In genomic region chrIII:881460-881859, ce11 we compare ENCODE assay signal across 2 worm cellular contexts.
TF ChIP-seq lines count a peak whose summit lies in the region.

No protein-coding gene starts in this region.

TF ChIP-seq in whole organism, L4 larva, 104 proteins besides CTCF, POLR2A, EP300 and RAD21:
- TF ChIP-seq nhr-76 (tag; optimal IDR thresholded peaks at IDR 0.05; lab: Kevin White, UChicago): no peak
- no peak for TF ChIP-seq snpc-4 (tag; optimal IDR thresholded peaks at IDR 0.05; lab: Kevin White, UChicago)
- peak; percentile 36; the same call in 1 of the 2 replicates for TF ChIP-seq lin-38 (GFP tag; IDR thresholded peaks at IDR 0.05; lab: Robert Waterston, UW)
- peak; percentile 15 for TF ChIP-seq mes-2 (tag; optimal IDR thresholded peaks at IDR 0.05; lab: Kevin White, UChicago; ENCODE audit: poor library complexity, severe bottlenecking)
- TF ChIP-seq unc-130 (GFP tag; optimal IDR thresholded peaks at IDR 0.05; lab: Kevin White, UChicago): peak; percentile 46

TF ChIP-seq in whole organism, young adult, 124 proteins besides CTCF, POLR2A, EP300 and RAD21 (continues in another document):
- no peak for TF ChIP-seq ztf-25 (GFP tag; IDR thresholded peaks at IDR 0.05; lab: Robert Waterston, UW)
- TF ChIP-seq T26A5.8 (tag; optimal IDR thresholded peaks at IDR 0.05; lab: Kevin White, UChicago): no peak
- no peak for TF ChIP-seq hmg-1.2 (GFP tag; IDR thresholded peaks at IDR 0.05; lab: Robert Waterston, UW)
- no peak for TF ChIP-seq nhr-80 (tag; optimal IDR thresholded peaks at IDR 0.05; lab: Kevin White, UChicago)
- TF ChIP-seq hlh-12 (tag; optimal IDR thresholded peaks at IDR 0.05; lab: Kevin White, UChicago): no peak
- TF ChIP-seq ztf-28 (GFP tag; IDR thresholded peaks at IDR 0.05; lab: Robert Waterston, UW): no peak
- peak; percentile 16 for TF ChIP-seq ZK185.1 (tag; optimal IDR thresholded peaks at IDR 0.05; lab: Kevin White, UChicago; ENCODE audit: poor library complexity, severe bottlenecking)
- no peak for TF ChIP-seq cebp-1 (GFP tag; IDR thresholded peaks at IDR 0.05; lab: Robert Waterston, UW)
- peak; percentile 19 for TF ChIP-seq cebp-1 (tag; optimal IDR thresholded peaks at IDR 0.05; lab: Kevin White, UChicago)
- TF ChIP-seq Y79H2A.3 (GFP tag; conservative IDR thresholded peaks at IDR 0.05; lab: Robert Waterston, UW): no peak
- TF ChIP-seq bed-1 (GFP tag; IDR thresholded peaks at IDR 0.05; lab: Robert Waterston, UW): no peak
- TF ChIP-seq ceh-91 (GFP tag; IDR thresholded peaks at IDR 0.05; lab: Robert Waterston, UW): no peak
- no peak for TF ChIP-seq sea-2 (GFP tag; IDR thresholded peaks at IDR 0.05; lab: Robert Waterston, UW)
- TF ChIP-seq F49E8.2 (tag; optimal IDR thresholded peaks at IDR 0.05; lab: Kevin White, UChicago; ENCODE audit: insufficient read depth): peak; percentile 86
- peak; percentile 10 for TF ChIP-seq snpc-1.1 (tag; optimal IDR thresholded peaks at IDR 0.05; lab: Kevin White, UChicago; ENCODE audit: insufficient read depth)
- TF ChIP-seq Y56A3A.18 (GFP tag; IDR thresholded peaks at IDR 0.05; lab: Robert Waterston, UW): no peak; the same call in 1 of the 2 replicates
- TF ChIP-seq snpc-1.3 (tag; optimal IDR thresholded peaks at IDR 0.05; lab: Kevin White, UChicago; ENCODE audit: insufficient read depth): no peak
- TF ChIP-seq hmg-20 (GFP tag; IDR thresholded peaks at IDR 0.05; lab: Robert Waterston, UW): no peak
- no peak for TF ChIP-seq tlf-1 (GFP tag; optimal IDR thresholded peaks at IDR 0.05; lab: Kevin White, UChicago)
- no peak for TF ChIP-seq zfh-2 (GFP tag; conservative IDR thresholded peaks at IDR 0.05; lab: Robert Waterston, UW)
- TF ChIP-seq ceh-100 (GFP tag; IDR thresholded peaks at IDR 0.05; lab: Robert Waterston, UW): no peak
- no peak for TF ChIP-seq F37B4.10 (GFP tag; IDR thresholded peaks at IDR 0.05; lab: Robert Waterston, UW)
- no peak for TF ChIP-seq hsf-1 (GFP tag; IDR thresholded peaks at IDR 0.05; lab: Robert Waterston, UW)
- no peak for TF ChIP-seq let-607 (tag; optimal IDR thresholded peaks at IDR 0.05; lab: Kevin White, UChicago)
- TF ChIP-seq aptf-2 (GFP tag; conservative IDR thresholded peaks at IDR 0.05; lab: Robert Waterston, UW): no peak
- no peak for TF ChIP-seq ets-4 (GFP tag; optimal IDR thresholded peaks at IDR 0.05; lab: Kevin White, UChicago)
- no peak for TF ChIP-seq Y67H2A.10 (GFP tag; conservative IDR thresholded peaks at IDR 0.05; lab: Robert Waterston, UW)
- TF ChIP-seq attf-3 (GFP tag; conservative IDR thresholded peaks at IDR 0.05; lab: Robert Waterston, UW): no peak
- no peak for TF ChIP-seq attf-5 (GFP tag; optimal IDR thresholded peaks at IDR 0.05; lab: Kevin White, UChicago)
- TF ChIP-seq hlh-26 (GFP tag; conservative IDR thresholded peaks at IDR 0.05; lab: Robert Waterston, UW): no peak
- TF ChIP-seq somi-1 (GFP tag; optimal IDR thresholded peaks at IDR 0.05; lab: Kevin White, UChicago): no peak
- no peak for TF ChIP-seq mxl-1 (tag; optimal IDR thresholded peaks at IDR 0.05; lab: Kevin White, UChicago)
- no peak for TF ChIP-seq tbx-9 (tag; optimal IDR thresholded peaks at IDR 0.05; lab: Kevin White, UChicago; ENCODE audit: borderline replicate concordance)
- TF ChIP-seq nfyb-1 (GFP tag; IDR thresholded peaks at IDR 0.05; lab: Robert Waterston, UW): no peak
- no peak for TF ChIP-seq fkh-3 (tag; optimal IDR thresholded peaks at IDR 0.05; lab: Kevin White, UChicago)
- no peak for TF ChIP-seq dpl-1 (GFP tag; optimal IDR thresholded peaks at IDR 0.05; lab: Kevin White, UChicago)
- TF ChIP-seq chd-7 (tag; optimal IDR thresholded peaks at IDR 0.05; lab: Kevin White, UChicago): no peak
- no peak for TF ChIP-seq sdz-38 (tag; optimal IDR thresholded peaks at IDR 0.05; lab: Kevin White, UChicago)
- no peak for TF ChIP-seq F39B2.1 (GFP tag; IDR thresholded peaks at IDR 0.05; lab: Robert Waterston, UW)
- TF ChIP-seq ztf-26 (tag; optimal IDR thresholded peaks at IDR 0.05; lab: Kevin White, UChicago): no peak
- TF ChIP-seq cebp-2 (GFP tag; IDR thresholded peaks at IDR 0.05; lab: Robert Waterston, UW): no peak
- TF ChIP-seq lsl-1 (GFP tag; optimal IDR thresholded peaks at IDR 0.05; lab: Kevin White, UChicago): peak; percentile 33
- TF ChIP-seq ztf-22 (GFP tag; optimal IDR thresholded peaks at IDR 0.05; lab: Kevin White, UChicago): no peak
- TF ChIP-seq B0019.2 (GFP tag; conservative IDR thresholded peaks at IDR 0.05; lab: Robert Waterston, UW): no peak
- TF ChIP-seq gei-17 (GFP tag; optimal IDR thresholded peaks at IDR 0.05; lab: Kevin White, UChicago): no peak
- 0 out of 2 replicates have a peak, but pooled peaks have one; percentile 9 for TF ChIP-seq attf-6 (GFP tag; IDR thresholded peaks at IDR 0.05; lab: Robert Waterston, UW)
- TF ChIP-seq F23B12.7 (tag; optimal IDR thresholded peaks at IDR 0.05; lab: Kevin White, UChicago; ENCODE audit: insufficient read depth): no peak
- TF ChIP-seq madf-10 (tag; optimal IDR thresholded peaks at IDR 0.05; lab: Kevin White, UChicago): no peak
- no peak for TF ChIP-seq efl-1 (GFP tag; optimal IDR thresholded peaks at IDR 0.05; lab: Kevin White, UChicago)
- TF ChIP-seq xnd-1 (tag; optimal IDR thresholded peaks at IDR 0.05; lab: Kevin White, UChicago): no peak
- TF ChIP-seq die-1 (tag; optimal IDR thresholded peaks at IDR 0.05; lab: Kevin White, UChicago): peak; percentile 5
- 0 out of 2 replicates have a peak, but pooled peaks have one; percentile 14 for TF ChIP-seq Y53F4B.3 (GFP tag; IDR thresholded peaks at IDR 0.05; lab: Robert Waterston, UW)
- no peak for TF ChIP-seq F52B5.7 (tag; optimal IDR thresholded peaks at IDR 0.05; lab: Kevin White, UChicago)
- no peak for TF ChIP-seq mel-28 (tag; optimal IDR thresholded peaks at IDR 0.05; lab: Kevin White, UChicago; ENCODE audit: borderline replicate concordance)
- no peak for TF ChIP-seq lag-1 (GFP tag; IDR thresholded peaks at IDR 0.05; lab: Robert Waterston, UW)
- no peak for TF ChIP-seq lin-35 (GFP tag; optimal IDR thresholded peaks at IDR 0.05; lab: Kevin White, UChicago)
- peak; percentile 25 for TF ChIP-seq hrde-1 (tag; optimal IDR thresholded peaks at IDR 0.05; lab: Kevin White, UChicago; ENCODE audit: borderline replicate concordance)
- TF ChIP-seq Y53G8AR.9 (GFP tag; conservative IDR thresholded peaks at IDR 0.05; lab: Robert Waterston, UW): 0 out of 2 replicates have a peak, but pooled peaks have one; percentile 43
- no peak for TF ChIP-seq D2030.7 (GFP tag; IDR thresholded peaks at IDR 0.05; lab: Robert Waterston, UW)
- no peak for TF ChIP-seq ceh-79 (tag; optimal IDR thresholded peaks at IDR 0.05; lab: Kevin White, UChicago)
- TF ChIP-seq F57A8.1 (GFP tag; optimal IDR thresholded peaks at IDR 0.05; lab: Kevin White, UChicago): no peak
- no peak for TF ChIP-seq F57C9.4 (tag; optimal IDR thresholded peaks at IDR 0.05; lab: Kevin White, UChicago)
- no peak for TF ChIP-seq unc-62 (GFP tag; optimal IDR thresholded peaks at IDR 0.05; lab: Kevin White, UChicago)
- TF ChIP-seq repo-1 (tag; optimal IDR thresholded peaks at IDR 0.05; lab: Kevin White, UChicago): no peak
- TF ChIP-seq ceh-27 (GFP tag; optimal IDR thresholded peaks at IDR 0.05; lab: Kevin White, UChicago): no peak
- TF ChIP-seq ztf-3 (GFP tag; optimal IDR thresholded peaks at IDR 0.05; lab: Kevin White, UChicago): no peak
- peak; percentile 19; the same call in 1 of the 2 replicates for TF ChIP-seq dox-1 (GFP tag; IDR thresholded peaks at IDR 0.05; lab: Robert Waterston, UW)
- no peak for TF ChIP-seq B0035.1 (tag; optimal IDR thresholded peaks at IDR 0.05; lab: Kevin White, UChicago)
- peak; percentile 22 for TF ChIP-seq lin-54 (GFP tag; optimal IDR thresholded peaks at IDR 0.05; lab: Kevin White, UChicago)
- TF ChIP-seq athp-1 (tag; optimal IDR thresholded peaks at IDR 0.05; lab: Kevin White, UChicago): peak; percentile 78
- TF ChIP-seq sptf-2 (GFP tag; optimal IDR thresholded peaks at IDR 0.05; lab: Kevin White, UChicago): no peak
- TF ChIP-seq rpc-1 (optimal IDR thresholded peaks at IDR 0.05; lab: Kevin White, UChicago): no peak
- no peak for TF ChIP-seq rpc-1 (tag; optimal IDR thresholded peaks at IDR 0.05; lab: Kevin White, UChicago)
- TF ChIP-seq let-526 (GFP tag; IDR thresholded peaks at IDR 0.05; lab: Robert Waterston, UW): no peak
- TF ChIP-seq ztf-18 (tag; optimal IDR thresholded peaks at IDR 0.05; lab: Kevin White, UChicago): no peak
- no peak for TF ChIP-seq mes-4 (tag; optimal IDR thresholded peaks at IDR 0.05; lab: Kevin White, UChicago)
- TF ChIP-seq egrh-3 (GFP tag; IDR thresholded peaks at IDR 0.05; lab: Robert Waterston, UW): no peak
- peak; percentile 39 for TF ChIP-seq snpc-3.4 (tag; optimal IDR thresholded peaks at IDR 0.05; lab: Kevin White, UChicago)
- no peak for TF ChIP-seq nhr-120 (GFP tag; IDR thresholded peaks at IDR 0.05; lab: Robert Waterston, UW)
- TF ChIP-seq nhr-90 (tag; optimal IDR thresholded peaks at IDR 0.05; lab: Kevin White, UChicago): no peak
- peak; percentile 29; the same call in 1 of the 2 replicates for TF ChIP-seq pbrm-1 (GFP tag; IDR thresholded peaks at IDR 0.05; lab: Robert Waterston, UW)
- no peak for TF ChIP-seq pha-4 (tag; optimal IDR thresholded peaks at IDR 0.05; lab: Kevin White, UChicago)
- peak; percentile 52 for TF ChIP-seq ekl-4 (GFP tag; IDR thresholded peaks at IDR 0.05; lab: Robert Waterston, UW)
- TF ChIP-seq C17E4.6 (GFP tag; IDR thresholded peaks at IDR 0.05; lab: Robert Waterston, UW): no peak
- TF ChIP-seq ccch-3 (GFP tag; optimal IDR thresholded peaks at IDR 0.05; lab: Kevin White, UChicago): no peak
- no peak for TF ChIP-seq egl-44 (GFP tag; IDR thresholded peaks at IDR 0.05; lab: Robert Waterston, UW)
- no peak for TF ChIP-seq T07F8.4 (tag; optimal IDR thresholded peaks at IDR 0.05; lab: Kevin White, UChicago)
- TF ChIP-seq lin-26 (GFP tag; IDR thresholded peaks at IDR 0.05; lab: Robert Waterston, UW): peak; percentile 54
- TF ChIP-seq mcd-1 (GFP tag; IDR thresholded peaks at IDR 0.05; lab: Robert Waterston, UW): no peak

Comparison
In these comparisons a context has a peak if more than half of its experiments do, and no peak if none do; other contexts are left out.
1. Of the 7 proteins assayed by ChIP-seq in both whole organism, young adult and whole organism, L4 larva: peak only in whole organism, young adult: F49E8.2; only in whole organism, L4 larva: unc-130; in both: none; in neither: 4; mixed calls (peak in some experiments, not most) for 1.